Fruit fly (Drosophila melanogaster) whole organism, embryonic: ENCODE measurements around the gene CG11350.
A peak's percentile ranks its signal among the peaks of the same experiment; 100 is the strongest.

ENCODE experiments used
- Ada2b ChIP-seq: fragments of 200-800 bp; sonication (Bioruptor generic); IDR thresholded peaks from 2 replicates; pipeline ENCODE4 v1.3.6; 2022; ENCODE audit warnings: missing biosample characterization, missing genetic modification characterization
- CG10565 ChIP-seq: fragments of 200-800 bp; sonication (Bioruptor generic); optimal IDR thresholded peaks from 3 replicates; lab custom pipeline; 2016; ENCODE audit warnings: missing biosample characterization, mild to moderate bottlenecking, missing genetic modification characterization
- CG11456 ChIP-seq: fragments of 200-800 bp; sonication (Bioruptor generic); IDR thresholded peaks from 3 replicates; pipeline ENCODE4 v1.3.6; 2022; ENCODE audit warnings: missing biosample characterization, missing genetic modification characterization
- CG11504 ChIP-seq: fragments of 200-800 bp; sonication (Bioruptor generic); optimal IDR thresholded peaks from 3 replicates; lab custom pipeline; 2019; ENCODE audit warnings: missing biosample characterization, mild to moderate bottlenecking, missing genetic modification characterization, moderate library complexity
- CG12236 ChIP-seq: fragments of 200-800 bp; sonication (Bioruptor generic); optimal IDR thresholded peaks from 2 replicates; lab custom pipeline; 2016; ENCODE audit warnings: missing biosample characterization, missing genetic modification characterization
- CG14710 ChIP-seq: fragments of 200-800 bp; sonication (Bioruptor generic); optimal IDR thresholded peaks from 3 replicates; lab custom pipeline; 2019; ENCODE audit warnings: missing biosample characterization, mild to moderate bottlenecking, missing genetic modification characterization, moderate library complexity
- CG14965 ChIP-seq: fragments of 200-800 bp; sonication (Bioruptor generic); optimal IDR thresholded peaks from 2 replicates; lab custom pipeline; 2016; ENCODE audit warnings: missing biosample characterization, missing genetic modification characterization, borderline replicate concordance
- CG1529 ChIP-seq: fragments of 200-800 bp; sonication (Bioruptor generic); optimal IDR thresholded peaks from 3 replicates; lab custom pipeline; 2018; ENCODE audit warnings: missing biosample characterization, missing genetic modification characterization
- CG15479 ChIP-seq: fragments of 200-800 bp; sonication (Bioruptor generic); optimal IDR thresholded peaks from 3 replicates; lab custom pipeline; 2019; ENCODE audit warnings: missing biosample characterization, mild to moderate bottlenecking, missing genetic modification characterization, moderate library complexity
- CG15696 ChIP-seq: fragments of 200-800 bp; sonication (Bioruptor generic); optimal IDR thresholded peaks from 2 replicates; lab custom pipeline; 2019; ENCODE audit warnings: missing biosample characterization, mild to moderate bottlenecking, missing genetic modification characterization, moderate library complexity
- CG16815 ChIP-seq: fragments of 200-800 bp; sonication (Bioruptor generic); optimal IDR thresholded peaks from 3 replicates; lab custom pipeline; 2017; ENCODE audit warnings: missing biosample characterization, mild to moderate bottlenecking, missing genetic modification characterization
- CG17361 ChIP-seq: fragments of 200-800 bp; sonication (Bioruptor generic); IDR thresholded peaks from 3 replicates; pipeline ENCODE4 v1.3.6; 2022; ENCODE audit warnings: missing biosample characterization, missing genetic modification characterization
- CG18262 ChIP-seq: fragments of 200-800 bp; optimal IDR thresholded peaks from 3 replicates; lab custom pipeline; 2019; ENCODE audit warnings: missing biosample characterization, mild to moderate bottlenecking, missing genetic modification characterization, moderate library complexity
- CG18599 ChIP-seq: fragments of 200-800 bp; sonication (Bioruptor generic); optimal IDR thresholded peaks from 3 replicates; lab custom pipeline; 2017; ENCODE audit warnings: missing biosample characterization, missing genetic modification characterization, mild to moderate bottlenecking, moderate library complexity, missing genetic modification reagents
- CG30403 ChIP-seq: fragments of 200-800 bp; sonication (Bioruptor generic); optimal IDR thresholded peaks from 3 replicates; lab custom pipeline; 2016; ENCODE audit warnings: missing biosample characterization, missing genetic modification characterization
- CG3065 ChIP-seq: fragments of 200-800 bp; sonication (Bioruptor generic); optimal IDR thresholded peaks from 2 replicates; lab custom pipeline; 2016; ENCODE audit warnings: missing biosample characterization, missing genetic modification characterization
- CG5953 ChIP-seq: fragments of 200-800 bp; sonication (Bioruptor generic); IDR thresholded peaks from 2 replicates; pipeline ENCODE4 v1.3.6; 2022; ENCODE audit warnings: missing biosample characterization, missing genetic modification characterization
- CG6272 ChIP-seq: fragments of 200-800 bp; sonication (Bioruptor generic); IDR thresholded peaks from 2 replicates; pipeline ENCODE4 v1.3.6; 2022; ENCODE audit warnings: missing biosample characterization, missing genetic modification characterization
- CG6854 ChIP-seq: fragments of 200-800 bp; sonication (Bioruptor generic); optimal IDR thresholded peaks from 3 replicates; lab custom pipeline; 2017; ENCODE audit warnings: missing biosample characterization, mild to moderate bottlenecking, missing genetic modification characterization
- D ChIP-seq, 2 experiments: fragments of 200-800 bp in 1 of 2; fragments of >200 bp in 1 of 2; sonication (Bioruptor generic) in 1 of 2; optimal IDR thresholded peaks; 2 replicates in 1 of 2; 3 replicates in 1 of 2; lab custom pipeline; 2017; ENCODE audit warnings: mild to moderate bottlenecking in 1 of 2, missing biosample characterization in 1 of 2, missing genetic modification characterization in 1 of 2, missing genetic modification reagents in 1 of 2
- Deaf1 ChIP-seq: fragments of 200-800 bp; optimal IDR thresholded peaks from 3 replicates; lab custom pipeline; 2019; ENCODE audit warnings: missing biosample characterization, mild to moderate bottlenecking, missing genetic modification characterization, moderate library complexity
- Dek ChIP-seq: fragments of 200-800 bp; sonication (Bioruptor generic); optimal IDR thresholded peaks from 3 replicates; lab custom pipeline; 2019; ENCODE audit warnings: missing biosample characterization, mild to moderate bottlenecking, missing genetic modification characterization, moderate library complexity
- Dll ChIP-seq: fragments of 200-800 bp; sonication (Bioruptor generic); IDR thresholded peaks from 4 replicates; pipeline ENCODE4 v1.3.6; 2022; ENCODE audit warnings: missing biosample characterization, missing genetic modification characterization; ENCODE audit not compliant: partially characterized antibody
- ERR ChIP-seq: fragments of 200-800 bp; sonication (Bioruptor generic); optimal IDR thresholded peaks from 2 replicates; lab custom pipeline; 2016; ENCODE audit warnings: missing biosample characterization, missing genetic modification characterization
- Eip74EF ChIP-seq, 2 experiments: fragments of 200-800 bp in 1 of 2; fragments of >200 bp in 1 of 2; sonication (Bioruptor generic) in 1 of 2; optimal IDR thresholded peaks; 2 replicates each; lab custom pipeline; 2017 to 2019; ENCODE audit warnings: missing biosample characterization in 2 of 2, missing genetic modification characterization in 2 of 2, mild to moderate bottlenecking in 1 of 2, moderate library complexity in 1 of 2
- Ets97D ChIP-seq: fragments of 200-800 bp; sonication (Bioruptor generic); optimal IDR thresholded peaks from 3 replicates; lab custom pipeline; 2016; ENCODE audit warnings: missing biosample characterization, missing genetic modification characterization
- HLH54F ChIP-seq: fragments of 200-800 bp; sonication (Bioruptor generic); optimal IDR thresholded peaks from 3 replicates; lab custom pipeline; 2016; ENCODE audit warnings: missing biosample characterization, missing genetic modification characterization
- Hr78 ChIP-seq, 2 experiments: fragments of 200-800 bp in 1 of 2; fragments of >200 bp in 1 of 2; sonication (Bioruptor generic) in 1 of 2; optimal IDR thresholded peaks; 2 replicates each; lab custom pipeline; 2017 to 2019; ENCODE audit warnings: missing biosample characterization in 2 of 2, missing genetic modification characterization in 2 of 2, mild to moderate bottlenecking in 1 of 2, moderate library complexity in 1 of 2
- Kr ChIP-seq: fragments of 200-800 bp; sonication (Bioruptor generic); optimal IDR thresholded peaks from 2 replicates; lab custom pipeline; 2017; ENCODE audit warnings: missing biosample characterization, mild to moderate bottlenecking, missing genetic modification characterization
- MESR4 ChIP-seq: fragments of 200-800 bp; sonication (Bioruptor generic); optimal IDR thresholded peaks from 2 replicates; lab custom pipeline; 2018; ENCODE audit warnings: missing biosample characterization, mild to moderate bottlenecking, missing genetic modification characterization, moderate library complexity
- NC2β ChIP-seq: fragments of 200-800 bp; sonication (Bioruptor generic); optimal IDR thresholded peaks from 2 replicates; lab custom pipeline; 2016; ENCODE audit warnings: missing biosample characterization, missing genetic modification characterization
- NfI ChIP-seq: fragments of 200-800 bp; sonication (Bioruptor generic); optimal IDR thresholded peaks from 3 replicates; lab custom pipeline; 2018; ENCODE audit warnings: missing biosample characterization, mild to moderate bottlenecking, missing genetic modification characterization, moderate library complexity
- Optix ChIP-seq: fragments of 200-800 bp; sonication (Bioruptor generic); IDR thresholded peaks from 3 replicates; pipeline ENCODE4 v1.3.6; 2022; ENCODE audit warnings: missing biosample characterization, missing genetic modification characterization
- Ravus ChIP-seq: fragments of 200-800 bp; sonication (Bioruptor generic); IDR thresholded peaks from 2 replicates; pipeline ENCODE4 v1.3.6; 2022; ENCODE audit warnings: missing biosample characterization, missing genetic modification characterization
- Side ChIP-seq: fragments of 200-800 bp; sonication (Bioruptor generic); optimal IDR thresholded peaks from 2 replicates; lab custom pipeline; 2016; ENCODE audit warnings: missing biosample characterization, missing genetic modification characterization
- YL-1 ChIP-seq: fragments of 200-800 bp; sonication (Bioruptor generic); optimal IDR thresholded peaks from 3 replicates; lab custom pipeline; 2017; ENCODE audit warnings: missing biosample characterization, mild to moderate bottlenecking, missing genetic modification characterization
- amos ChIP-seq: fragments of 200-800 bp; sonication (Bioruptor generic); IDR thresholded peaks from 2 replicates; pipeline ENCODE4 v1.3.6; 2022; ENCODE audit warnings: missing biosample characterization, missing genetic modification characterization; ENCODE audit not compliant: partially characterized antibody
- bbx ChIP-seq: fragments of 200-800 bp; sonication (Bioruptor generic); IDR thresholded peaks from 2 replicates; pipeline ENCODE4 v1.3.6; 2022; ENCODE audit warnings: missing biosample characterization, missing genetic modification characterization; ENCODE audit not compliant: partially characterized antibody
- dpn ChIP-seq, 2 experiments: fragments of 200-800 bp; sonication (Bioruptor generic); optimal IDR thresholded peaks; 3 replicates each; lab custom pipeline; 2016; ENCODE audit warnings: missing biosample characterization in 2 of 2, missing genetic modification characterization in 2 of 2
- eyg ChIP-seq: fragments of 200-800 bp; sonication (Bioruptor generic); optimal IDR thresholded peaks from 3 replicates; lab custom pipeline; 2016; ENCODE audit warnings: missing biosample characterization, missing genetic modification characterization
- gro ChIP-seq: fragments of 200-800 bp; sonication (Bioruptor generic); optimal IDR thresholded peaks from 2 replicates; lab custom pipeline; 2016; ENCODE audit warnings: missing biosample characterization, missing genetic modification characterization
- gsb ChIP-seq: fragments of 200-800 bp; sonication (Bioruptor generic); IDR thresholded peaks from 2 replicates; pipeline ENCODE4 v1.3.6; 2022; ENCODE audit warnings: missing biosample characterization, missing genetic modification characterization
- hth ChIP-seq: fragments of >200 bp; optimal IDR thresholded peaks from 2 replicates; lab custom pipeline; 2017; ENCODE audit warnings: inconsistent platforms
- inv ChIP-seq: fragments of 200-800 bp; sonication (Bioruptor generic); IDR thresholded peaks from 2 replicates; pipeline ENCODE4 v1.3.6; 2022; ENCODE audit warnings: missing biosample characterization, missing genetic modification characterization; ENCODE audit not compliant: partially characterized antibody
- psq ChIP-seq: fragments of 200-800 bp; sonication (Bioruptor generic); optimal IDR thresholded peaks from 2 replicates; lab custom pipeline; 2017; ENCODE audit warnings: missing biosample characterization, missing genetic modification characterization
- tin ChIP-seq: fragments of 200-800 bp; sonication (Bioruptor generic); optimal IDR thresholded peaks from 3 replicates; lab custom pipeline; 2016; ENCODE audit warnings: missing biosample characterization, missing genetic modification characterization
- tx ChIP-seq: fragments of 200-800 bp; sonication (Bioruptor generic); optimal IDR thresholded peaks from 2 replicates; lab custom pipeline; 2016; ENCODE audit warnings: missing biosample characterization, missing genetic modification characterization
- unc-4 ChIP-seq: fragments of 200-800 bp; sonication (Bioruptor generic); IDR thresholded peaks from 2 replicates; pipeline ENCODE4 v1.3.6; 2022; ENCODE audit warnings: missing biosample characterization, missing genetic modification characterization; ENCODE audit not compliant: partially characterized antibody
- vvl ChIP-seq: fragments of 200-800 bp; sonication (Bioruptor generic); IDR thresholded peaks from 2 replicates; pipeline ENCODE4 v1.3.6; 2022; ENCODE audit warnings: missing biosample characterization, missing genetic modification characterization
- wdn ChIP-seq: fragments of 200-800 bp; sonication (Bioruptor generic); IDR thresholded peaks from 2 replicates; pipeline ENCODE4 v1.3.6; 2022; ENCODE audit warnings: missing biosample characterization, missing genetic modification characterization

Gene CG11350

DNA sequence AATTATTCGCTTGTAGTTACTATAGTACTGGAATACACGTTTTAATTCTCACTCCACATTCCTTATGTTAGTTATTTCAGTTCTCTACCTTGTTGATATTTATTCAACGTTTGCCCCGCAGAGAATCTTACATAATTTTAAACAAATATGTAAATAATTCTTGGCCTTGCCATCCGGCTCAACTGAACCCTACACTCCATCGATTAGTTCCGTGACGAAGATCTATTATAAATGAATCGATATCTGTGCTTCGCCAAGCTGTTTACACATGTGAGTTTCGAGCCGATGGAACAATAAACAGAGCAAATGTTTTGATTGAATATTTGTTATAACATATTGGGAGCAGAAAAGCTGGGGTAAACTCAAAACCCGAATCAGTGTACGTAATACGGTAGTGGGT is 39.2 kb downstream of the CG11350 start (continued):
- no peak for TF ChIP-seq CG6272 (GFP tag; lab: Robert Waterston, UW)
- no peak for TF ChIP-seq CG3065 (GFP tag; lab: Kevin White, UChicago)
- no peak for TF ChIP-seq CG16815 (GFP tag; lab: Kevin White, UChicago)
- TF ChIP-seq CG6854 = no peak
- TF ChIP-seq NC2β (GFP tag; lab: Kevin White, UChicago) = no peak
- no peak for TF ChIP-seq CG11456 (GFP tag; lab: Robert Waterston, UW)
- no peak for TF ChIP-seq Dek
- no peak for TF ChIP-seq D (optimal IDR thresholded peaks at IDR 0.05; lab: Kevin White, UChicago)
- TF ChIP-seq D (GFP tag; optimal IDR thresholded peaks at IDR 0.05; lab: Kevin White, UChicago) = no peak
- TF ChIP-seq Ravus (GFP tag; lab: Robert Waterston, UW) = no peak
- no peak for TF ChIP-seq hth
- no peak for TF ChIP-seq Ets97D (GFP tag; lab: Kevin White, UChicago)
- TF ChIP-seq bbx (GFP tag; lab: Robert Waterston, UW) = no peak
- TF ChIP-seq Kr (GFP tag; lab: Kevin White, UChicago) = no peak
- no peak for TF ChIP-seq ERR (GFP tag; lab: Kevin White, UChicago)
- no peak for TF ChIP-seq CG14710 (tag; lab: Kevin White, UChicago)
- TF ChIP-seq gro (GFP tag; lab: Kevin White, UChicago) = peak; percentile 68
- TF ChIP-seq CG14965 = no peak
- TF ChIP-seq CG30403 (GFP tag; lab: Kevin White, UChicago) = no peak
- TF ChIP-seq wdn (GFP tag; lab: Robert Waterston, UW) = no peak
- no peak for TF ChIP-seq YL-1 (GFP tag; lab: Kevin White, UChicago)
- TF ChIP-seq CG5953 = no peak
- no peak for TF ChIP-seq tx (GFP tag; lab: Kevin White, UChicago)
- TF ChIP-seq CG18599 = peak; percentile 51
- TF ChIP-seq eyg (GFP tag; lab: Kevin White, UChicago) = peak; percentile 37
- no peak for TF ChIP-seq Hr78 (GFP tag; optimal IDR thresholded peaks at IDR 0.05; lab: Kevin White, UChicago)
- no peak for TF ChIP-seq amos
- TF ChIP-seq CG11504 (tag; lab: Kevin White, UChicago) = no peak
- TF ChIP-seq CG15696 = no peak
- TF ChIP-seq CG17361 (GFP tag; lab: Robert Waterston, UW) = no peak
- TF ChIP-seq dpn (GFP tag; optimal IDR thresholded peaks at IDR 0.05; lab: Kevin White, UChicago) = peak in 1 of 2 experiments; percentile 64
- TF ChIP-seq psq (GFP tag; lab: Kevin White, UChicago) = no peak
- TF ChIP-seq CG10565 = no peak
- TF ChIP-seq vvl (GFP tag; lab: Robert Waterston, UW) = no peak
- TF ChIP-seq Side (GFP tag; lab: Kevin White, UChicago) = no peak
- peak in 1 of 2 experiments; percentile 28 for TF ChIP-seq Eip74EF (GFP tag; optimal IDR thresholded peaks at IDR 0.05; lab: Kevin White, UChicago)
- no peak for TF ChIP-seq tin
- no peak for TF ChIP-seq Dll (GFP tag; lab: Robert Waterston, UW)
- TF ChIP-seq CG18262 (tag; lab: Kevin White, UChicago) = no peak
- TF ChIP-seq NfI (GFP tag; lab: Kevin White, UChicago) = no peak
- peak; percentile 66 for TF ChIP-seq gsb (GFP tag; lab: Robert Waterston, UW)
- no peak for TF ChIP-seq inv
- no peak for TF ChIP-seq CG12236 (GFP tag; lab: Kevin White, UChicago)
- TF ChIP-seq Ada2b (GFP tag; lab: Robert Waterston, UW) = 0 out of 2 replicates have a peak, but pooled peaks have one; percentile 17
- TF ChIP-seq HLH54F (GFP tag; lab: Kevin White, UChicago) = no peak
- no peak for TF ChIP-seq MESR4 (GFP tag; lab: Kevin White, UChicago)
- no peak for TF ChIP-seq Optix (GFP tag; lab: Robert Waterston, UW)
- TF ChIP-seq unc-4 (GFP tag; lab: Robert Waterston, UW) = no peak
- no peak for TF ChIP-seq Deaf1 (tag; lab: Kevin White, UChicago)
- TF ChIP-seq CG15479 (GFP tag; lab: Kevin White, UChicago) = no peak
- TF ChIP-seq CG1529 (GFP tag; lab: Kevin White, UChicago) = no peak
